Worm (Caenorhabditis elegans): ENCODE measurements around the gene Y54G2A.76.

Gene Y54G2A.76

ce11 chrIV:2817038-2817437 lies 7.8 kb downstream of the Y54G2A.76 start:
- TF ChIP-seq bed-3 (GFP tag; optimal IDR thresholded peaks at IDR 0.05) (no peak), mls-2 (tag; optimal IDR thresholded peaks at IDR 0.05) (no peak), lin-32 (GFP tag; optimal IDR thresholded peaks at IDR 0.05) (no peak)

ce11 chrIV:2819633-2820032 lies 10.4 kb downstream of the Y54G2A.76 start, which contains the start of gene Y54G2A.13:
Gene Y54G2A.13, minus strand, starts transcription at chrIV:2819733.
- TF ChIP-seq nhr-12 (tag; optimal IDR thresholded peaks at IDR 0.05) (no peak), ztf-11 (tag; optimal IDR thresholded peaks at IDR 0.05) (no peak)

- TF ChIP-seq ham-2 (GFP tag; optimal IDR thresholded peaks at IDR 0.05) = no peak
- TF ChIP-seq zip-8 (tag; optimal IDR thresholded peaks at IDR 0.05) = no peak
- no peak for TF ChIP-seq ces-1 (GFP tag; optimal IDR thresholded peaks at IDR 0.05)
- TF ChIP-seq nhr-28 (tag; optimal IDR thresholded peaks at IDR 0.05) = no peak
These were observed 11.2 kb downstream of the Y54G2A.76 start, which contains the start of gene Y54G2A.37 for ce11 chrIV:2820408-2820807. Gene Y54G2A.37, plus strand, starts transcription at chrIV:2820708.

- TF ChIP-seq nhr-237 (tag; optimal IDR thresholded peaks at IDR 0.05) = no peak
- TF ChIP-seq snpc-4 (tag; optimal IDR thresholded peaks at IDR 0.05) = no peak
- TF ChIP-seq lsy-2 (tag; optimal IDR thresholded peaks at IDR 0.05) = no peak
- TF ChIP-seq zip-8 (tag; optimal IDR thresholded peaks at IDR 0.05) = no peak
- TF ChIP-seq hlh-1 (tag; optimal IDR thresholded peaks at IDR 0.05) = no peak
- TF ChIP-seq pha-4 (tag; optimal IDR thresholded peaks at IDR 0.05) = no peak
- no peak for TF ChIP-seq blmp-1 (tag; optimal IDR thresholded peaks at IDR 0.05)
- no peak for TF ChIP-seq mab-5 (tag; optimal IDR thresholded peaks at IDR 0.05)
- TF ChIP-seq ceh-39 (tag; optimal IDR thresholded peaks at IDR 0.05) = no peak
- no peak for TF ChIP-seq nhr-12 (tag; optimal IDR thresholded peaks at IDR 0.05)
These were observed 14.2 kb downstream of the Y54G2A.76 start, which contains the start of gene clec-80 for ce11 chrIV:2823446-2823845. Gene clec-80, plus strand, starts transcription at chrIV:2823746.

ce11 chrIV:2825460-2826103 lies 16.4 kb downstream of the Y54G2A.76 start:
- TF ChIP-seq unc-39 (tag; optimal IDR thresholded peaks at IDR 0.05) = no peak
- peak; percentile 3 for TF ChIP-seq ceh-83 (GFP tag; optimal IDR thresholded peaks at IDR 0.05)

ce11 chrIV:2826335-2826734 lies 17.1 kb downstream of the Y54G2A.76 start:
- TF ChIP-seq M03D4.4 (tag; optimal IDR thresholded peaks at IDR 0.05) (no peak), blmp-1 (tag; optimal IDR thresholded peaks at IDR 0.05) (no peak), mep-1 (tag; optimal IDR thresholded peaks at IDR 0.05) (no peak), nhr-237 (tag; optimal IDR thresholded peaks at IDR 0.05) (no peak), snpc-4 (tag; optimal IDR thresholded peaks at IDR 0.05) (no peak), zip-8 (tag; optimal IDR thresholded peaks at IDR 0.05) (no peak), drap-1 (GFP tag; optimal IDR thresholded peaks at IDR 0.05) (no peak), unc-39 (tag; optimal IDR thresholded peaks at IDR 0.05) (no peak), unc-62 (GFP tag; optimal IDR thresholded peaks at IDR 0.05) (no peak), hlh-1 (tag; optimal IDR thresholded peaks at IDR 0.05) (no peak), nhr-2 (tag; optimal IDR thresholded peaks at IDR 0.05) (no peak), cnd-1 (tag; optimal IDR thresholded peaks at IDR 0.05) (no peak), bed-3 (GFP tag; optimal IDR thresholded peaks at IDR 0.05) (no peak)

- TF ChIP-seq sptf-1 (tag; optimal IDR thresholded peaks at IDR 0.05) (no peak), zip-8 (tag; optimal IDR thresholded peaks at IDR 0.05) (no peak), M03D4.4 (tag; optimal IDR thresholded peaks at IDR 0.05) (no peak), blmp-1 (tag; optimal IDR thresholded peaks at IDR 0.05) (no peak)
These were observed 23.4 kb downstream of the Y54G2A.76 start, which contains the start of the genes Y54G2A.48 and pudl-1 for ce11 chrIV:2832587-2832986. Gene Y54G2A.48, minus strand, starts transcription at chrIV:2832687. Gene pudl-1, plus strand, starts transcription at chrIV:2832906.

- TF ChIP-seq blmp-1 (tag; optimal IDR thresholded peaks at IDR 0.05) = no peak
- TF ChIP-seq pha-4 (tag; optimal IDR thresholded peaks at IDR 0.05) = no peak
- TF ChIP-seq tbx-8 (GFP tag; optimal IDR thresholded peaks at IDR 0.05) = no peak
- no peak for TF ChIP-seq M03D4.4 (tag; optimal IDR thresholded peaks at IDR 0.05)
- no peak for TF ChIP-seq mep-1 (tag; optimal IDR thresholded peaks at IDR 0.05)
- no peak for TF ChIP-seq unc-120 (tag; optimal IDR thresholded peaks at IDR 0.05; ENCODE audit: poor library complexity, severe bottlenecking)
- no peak for TF ChIP-seq lsy-2 (tag; optimal IDR thresholded peaks at IDR 0.05)
- TF ChIP-seq ceh-39 (tag; optimal IDR thresholded peaks at IDR 0.05) = no peak
- no peak for TF ChIP-seq elt-1 (tag; optimal IDR thresholded peaks at IDR 0.05; ENCODE audit: borderline replicate concordance, insufficient read depth)
- TF ChIP-seq mab-5 (tag; optimal IDR thresholded peaks at IDR 0.05) = no peak
- no peak for TF ChIP-seq mls-2 (tag; optimal IDR thresholded peaks at IDR 0.05)
- no peak for TF ChIP-seq lin-32 (GFP tag; optimal IDR thresholded peaks at IDR 0.05)
- no peak for TF ChIP-seq nhr-28 (tag; optimal IDR thresholded peaks at IDR 0.05)
- no peak for TF ChIP-seq cnd-1 (tag; optimal IDR thresholded peaks at IDR 0.05)
- no peak for TF ChIP-seq hlh-1 (tag; optimal IDR thresholded peaks at IDR 0.05)
- TF ChIP-seq ces-1 (GFP tag; optimal IDR thresholded peaks at IDR 0.05) = no peak
- no peak for TF ChIP-seq nhr-237 (tag; optimal IDR thresholded peaks at IDR 0.05)
- TF ChIP-seq ceh-83 (GFP tag; optimal IDR thresholded peaks at IDR 0.05) = no peak
- no peak for TF ChIP-seq nhr-12 (tag; optimal IDR thresholded peaks at IDR 0.05)
These were observed 25.3 kb downstream of the Y54G2A.76 start, which contains the start of gene pudl-2 for ce11 chrIV:2834516-2834915. Gene pudl-2, plus strand, starts transcription at chrIV:2834816.
